Worm (Caenorhabditis elegans) whole organism, L4/young adult: Measurements from ENCODE around the gene calf-1.
"Not testable (repeated sequence)": the region's sequence is repeated elsewhere in the genome, so short reads cannot be mapped to it uniquely, and the experiment has no call there.

ENCODE experiments used
- W03F9.2 ChIP-seq: fragments of 150-350 bp; optimal IDR thresholded peaks from 2 replicates; lab custom pipeline; 2014; ENCODE audit warnings: missing biosample characterization, missing genetic modification characterization
- dao-5 ChIP-seq: sonication (generic microtip); optimal IDR thresholded peaks from 2 replicates; lab custom pipeline; 2016; ENCODE audit warnings: missing genotype, missing genetic modification characterization, moderate library complexity, missing compliant biosample characterization
- him-1 ChIP-seq: sonication (generic microtip); optimal IDR thresholded peaks from 2 replicates; lab custom pipeline; 2016; ENCODE audit warnings: missing genotype, missing genetic modification reagents, missing genetic modification characterization, missing compliant biosample characterization

Gene calf-1

DNA sequence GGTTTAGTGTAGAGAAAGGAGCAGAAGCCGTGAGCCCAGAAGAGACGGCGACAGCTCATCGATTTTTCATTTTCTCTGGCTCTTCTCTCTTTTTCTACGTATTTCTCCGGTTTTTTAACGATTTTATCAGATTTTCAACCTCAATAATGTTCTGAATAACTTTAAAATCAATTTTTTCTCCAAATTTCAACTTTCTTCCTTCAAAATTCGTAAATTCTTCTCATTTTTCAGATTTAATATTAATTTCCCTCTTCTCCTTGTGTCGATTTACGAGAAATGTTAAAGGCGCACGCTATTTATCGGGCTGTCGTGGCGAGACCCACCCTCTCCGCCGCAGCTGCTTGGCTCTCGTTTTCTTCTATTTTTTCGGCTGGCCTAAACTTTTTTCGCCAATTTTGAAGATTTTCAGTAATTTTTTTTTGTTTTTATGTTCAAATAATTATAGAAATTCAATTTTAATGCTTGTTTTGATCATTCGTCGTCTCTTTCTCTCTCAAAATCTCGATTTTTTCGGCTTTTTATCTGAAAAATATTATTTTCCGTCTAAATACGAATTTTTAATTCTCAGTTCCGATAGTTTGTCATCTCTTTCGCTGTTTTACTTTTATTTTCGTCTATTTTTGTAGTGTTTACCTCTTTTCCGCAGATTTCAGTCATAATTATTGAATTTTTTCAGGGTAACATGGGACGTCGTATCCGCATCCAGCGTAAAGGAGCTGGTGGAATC is at the start of gene calf-1, which contains the start of gene rpl-2:
calf-1 (minus strand) TSS at position 77 of the 727 bp plus-strand sequence.
rpl-2 (plus strand) TSS at position 677 of the 727 bp plus-strand sequence.
- TF ChIP-seq W03F9.2 = peak; percentile 33
- no peak for TF ChIP-seq dao-5 (tag; lab: Kevin White, UChicago)
- no peak for TF ChIP-seq him-1 (tag; lab: Kevin White, UChicago)

DNA sequence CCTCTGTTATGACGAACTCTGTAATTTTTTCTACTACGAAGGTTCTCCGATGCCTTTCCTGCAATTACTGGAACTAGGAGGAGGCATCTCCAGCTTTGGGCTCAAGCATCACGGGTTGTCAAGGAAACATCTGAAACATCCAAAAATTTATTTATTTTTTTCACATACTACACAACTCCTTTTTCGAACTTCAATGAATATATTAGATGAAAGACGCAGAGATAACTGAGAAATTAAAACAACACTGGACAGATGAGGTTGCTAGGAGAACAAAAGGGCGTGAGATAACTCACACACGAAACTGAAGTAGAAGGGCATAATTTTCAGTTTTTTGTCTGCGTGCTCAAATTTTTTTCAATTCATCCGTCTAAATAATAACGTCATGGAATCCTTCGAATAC is 48.6 kb upstream of the calf-1 start, which contains the start of gene Y38H6C.13:
Y38H6C.13 (plus strand) TSS at position 301 of the 400 bp plus-strand sequence.
- TF ChIP-seq him-1 (tag; lab: Kevin White, UChicago) = no peak
- TF ChIP-seq W03F9.2 = no peak
- TF ChIP-seq dao-5 (tag; lab: Kevin White, UChicago) = no peak

DNA sequence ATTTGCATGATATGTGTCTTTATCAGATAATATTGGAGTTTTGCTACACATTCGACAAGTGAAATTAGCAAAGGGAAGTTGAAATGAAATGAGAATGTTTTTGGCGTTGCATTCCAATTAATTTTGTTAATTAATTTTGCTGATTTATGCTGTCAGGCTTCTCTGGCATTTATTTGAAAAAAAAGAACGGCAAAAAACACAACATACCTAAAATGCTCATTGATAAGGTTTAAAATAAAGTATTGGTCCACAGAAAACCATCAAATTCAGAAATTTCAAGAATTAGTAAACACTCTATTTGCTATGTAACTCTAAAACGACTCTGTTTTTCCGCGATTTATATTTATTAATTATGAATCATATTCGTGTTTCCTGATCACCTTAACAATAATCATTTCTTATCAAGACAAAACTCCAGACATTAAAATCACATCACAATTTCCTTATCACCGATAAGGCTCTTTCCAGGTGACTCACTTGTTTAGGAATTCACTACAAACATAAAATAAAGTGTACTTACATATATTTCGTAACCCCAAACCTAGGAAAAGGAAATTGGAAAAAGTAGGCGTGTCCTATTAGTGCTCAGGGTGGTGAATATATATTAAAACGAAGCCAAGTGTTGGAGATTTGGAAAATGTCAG is 47.0 kb upstream of the calf-1 start, which contains the start of the genes srh-166 and Y38H6C.24:
srh-166 (minus strand) TSS at position 51 of the 644 bp plus-strand sequence.
Y38H6C.24 (plus strand) TSS at position 620 of the 644 bp plus-strand sequence.
- TF ChIP-seq him-1 (tag; lab: Kevin White, UChicago) = no peak
- TF ChIP-seq dao-5 (tag; lab: Kevin White, UChicago) = no peak
- no peak for TF ChIP-seq W03F9.2

DNA sequence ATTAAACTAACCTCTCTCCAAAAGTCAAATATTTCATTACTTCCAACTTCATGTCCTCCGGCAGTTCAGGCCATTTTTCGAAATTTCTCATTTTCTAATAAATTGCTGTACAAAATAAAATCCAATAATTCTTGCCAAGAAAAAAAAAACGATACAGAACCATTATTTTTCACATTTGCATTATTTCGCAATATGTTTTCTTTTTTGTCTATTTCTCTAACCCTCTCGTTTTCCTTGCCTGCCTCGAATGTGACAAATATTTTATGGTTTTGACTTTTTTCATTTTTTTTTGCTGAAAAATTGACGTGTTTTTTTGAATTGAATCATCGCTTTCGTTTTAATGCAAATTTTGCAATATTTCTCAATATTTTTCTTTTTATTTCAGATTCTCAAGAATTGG is 43.3 kb upstream of the calf-1 start, which contains the start of the genes Y38H6C.9 and fbxa-150:
Y38H6C.9 (minus strand) TSS at position 52 of the 400 bp plus-strand sequence.
fbxa-150 (plus strand) TSS at position 380 of the 400 bp plus-strand sequence.
- TF ChIP-seq him-1 (tag; lab: Kevin White, UChicago) (no peak), dao-5 (tag; lab: Kevin White, UChicago) (no peak), W03F9.2 (no peak)

DNA sequence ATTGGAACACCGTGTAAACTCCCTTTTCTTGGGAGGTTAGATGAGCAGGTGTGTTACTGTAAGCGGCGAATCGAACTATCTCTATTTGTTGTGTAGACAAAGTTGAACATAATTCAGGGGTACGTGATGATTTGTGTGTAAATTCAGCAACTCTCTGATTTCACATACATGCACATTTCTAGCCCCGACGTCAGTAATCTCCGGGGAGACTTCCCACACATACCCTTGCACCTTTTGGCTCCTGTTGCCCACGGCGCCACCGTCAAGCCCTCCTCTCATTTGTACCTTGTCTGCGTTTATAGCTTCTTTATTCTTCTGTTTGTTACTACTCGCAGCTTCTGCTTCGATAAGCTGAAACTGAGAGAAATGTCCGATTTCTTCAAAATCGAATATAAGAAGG is 40.0 kb upstream of the calf-1 start, which contains the start of gene Y38H6C.25:
Y38H6C.25 (plus strand) TSS at position 301 of the 400 bp plus-strand sequence.
- no peak for TF ChIP-seq dao-5 (tag; lab: Kevin White, UChicago)
- TF ChIP-seq him-1 (tag; lab: Kevin White, UChicago) = no peak
- TF ChIP-seq W03F9.2 = no peak

DNA sequence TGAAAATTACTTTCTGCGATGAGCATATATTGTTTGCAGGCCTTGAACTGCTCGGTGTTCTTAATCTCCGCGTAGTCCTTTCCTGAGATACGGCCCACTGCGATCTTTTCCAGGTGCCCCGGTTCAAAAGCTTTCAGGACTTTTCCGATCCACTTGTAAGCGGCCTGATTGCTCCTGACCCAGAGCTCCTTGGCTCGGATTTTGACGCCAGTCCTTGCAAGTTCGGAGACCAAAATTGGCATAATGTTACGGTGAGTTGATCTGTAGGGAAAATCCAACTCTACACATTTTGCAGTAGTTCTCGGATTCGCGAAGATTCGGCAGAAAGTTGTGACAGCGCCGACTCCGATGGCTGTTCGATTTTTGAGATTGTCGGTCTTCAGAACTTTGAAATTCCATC is 38.1 kb upstream of the calf-1 start:
- TF ChIP-seq dao-5 (tag; lab: Kevin White, UChicago) (no peak), W03F9.2 (no peak), him-1 (tag; lab: Kevin White, UChicago) (no peak)

DNA sequence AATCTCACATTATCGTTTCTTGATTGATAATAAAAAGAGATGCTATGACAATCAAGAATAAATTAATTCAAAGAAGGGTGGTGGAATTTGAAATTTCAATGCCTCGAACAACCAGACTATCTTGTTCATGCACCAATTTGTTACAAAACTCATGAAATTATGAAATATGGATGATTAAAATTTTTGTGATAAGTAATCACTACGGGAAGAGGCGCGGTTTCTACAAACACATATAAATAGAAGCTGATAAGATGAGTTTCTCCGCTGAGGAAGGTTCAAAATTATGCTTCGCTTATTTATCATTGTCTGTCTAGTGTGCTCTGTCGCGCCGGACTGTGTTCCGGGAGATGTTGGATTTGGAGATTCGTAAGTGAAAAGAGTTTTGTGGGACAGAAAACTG is 35.6 kb upstream of the calf-1 start:
- no peak for TF ChIP-seq dao-5 (tag; lab: Kevin White, UChicago)
- TF ChIP-seq him-1 (tag; lab: Kevin White, UChicago) = no peak
- TF ChIP-seq W03F9.2 = no peak

DNA sequence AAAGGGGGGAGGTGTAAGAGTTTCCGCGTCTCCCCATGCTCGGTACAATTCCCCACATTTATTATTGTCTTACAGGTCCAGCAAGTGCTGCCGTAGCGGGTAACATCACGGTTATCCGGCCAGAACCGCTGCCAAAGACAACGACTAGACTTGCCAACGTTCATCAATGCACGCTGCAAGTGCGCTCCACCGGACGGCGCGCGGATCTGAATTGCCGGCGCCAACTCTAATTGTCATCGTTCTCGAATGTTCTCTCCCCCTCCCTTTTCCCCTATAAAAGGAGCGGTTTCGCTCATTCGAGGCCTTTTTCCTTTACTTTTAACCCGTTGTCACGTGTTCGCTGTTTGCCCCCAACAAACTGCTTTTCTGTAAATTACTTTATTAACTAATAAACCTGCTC is 34.8 kb upstream of the calf-1 start, which contains the start of gene Y38H6C.8:
Y38H6C.8 (plus strand) TSS at position 301 of the 400 bp plus-strand sequence.
- not testable (repeated sequence) for TF ChIP-seq W03F9.2; dao-5 (tag; lab: Kevin White, UChicago); him-1 (tag; lab: Kevin White, UChicago)

DNA sequence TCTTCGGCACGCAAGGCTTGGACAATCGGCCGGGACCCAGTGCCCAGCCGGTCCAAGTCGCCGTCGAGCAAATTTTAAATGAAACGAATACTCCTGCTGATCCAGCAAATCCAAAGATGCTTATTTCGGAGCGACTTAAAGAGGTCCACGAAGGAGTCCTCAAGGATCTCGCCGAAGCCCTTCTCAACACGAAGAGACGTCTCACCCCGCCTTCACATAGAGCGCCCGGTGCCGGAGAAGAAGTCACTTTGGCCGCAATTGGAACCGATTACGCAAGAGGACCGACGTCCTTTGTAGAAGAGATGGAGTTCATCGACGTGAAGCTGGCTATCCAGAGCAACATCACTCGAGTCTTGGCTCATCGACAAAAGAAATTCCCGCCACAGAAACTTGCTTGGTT is 30.5 kb upstream of the calf-1 start:
- TF ChIP-seq dao-5 (tag; lab: Kevin White, UChicago) (no peak), W03F9.2 (no peak), him-1 (tag; lab: Kevin White, UChicago) (no peak)

DNA sequence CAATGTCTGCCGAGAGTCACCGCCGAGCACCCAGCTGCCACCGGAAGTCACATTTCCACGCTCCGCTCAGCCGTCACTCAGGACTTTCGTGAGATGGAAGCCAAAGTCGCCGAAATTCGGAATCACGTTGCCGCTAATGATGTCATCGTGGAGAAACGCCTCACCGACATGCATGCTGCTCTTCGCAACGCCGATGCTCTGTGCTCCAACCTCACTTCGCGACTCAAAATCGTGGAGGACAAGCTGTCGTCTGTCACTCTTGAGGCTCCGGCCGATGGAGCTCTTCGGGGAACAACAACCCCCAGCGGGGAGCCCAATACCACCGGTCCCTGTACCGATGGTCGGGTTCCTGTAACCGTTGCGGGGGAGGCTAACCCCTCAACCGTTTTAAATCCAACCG is 27.7 kb upstream of the calf-1 start:
- TF ChIP-seq W03F9.2 (no peak), dao-5 (tag; lab: Kevin White, UChicago) (no peak), him-1 (tag; lab: Kevin White, UChicago) (no peak)

DNA sequence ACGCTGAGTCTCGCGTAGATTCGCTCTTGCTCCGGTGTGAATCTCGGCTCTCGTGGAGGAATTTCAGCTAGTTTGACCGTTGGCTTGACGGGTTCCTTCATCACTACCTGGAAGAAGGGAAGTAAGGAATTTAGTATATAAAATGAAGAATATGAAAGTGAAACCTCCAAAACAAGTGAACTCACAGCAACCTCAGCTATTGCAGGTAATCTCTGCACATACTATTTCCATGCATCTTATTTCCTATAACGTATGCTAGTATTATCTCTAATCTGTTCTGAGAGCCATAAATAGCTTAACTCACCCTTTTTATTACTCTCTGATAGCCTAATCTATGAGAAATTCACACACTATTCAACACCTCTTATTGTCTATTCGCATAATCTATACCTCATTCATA is 26.1 kb upstream of the calf-1 start, which contains the start of gene Y38H6C.4:
Y38H6C.4 (minus strand) TSS at position 101 of the 400 bp plus-strand sequence.
- TF ChIP-seq him-1 (tag; lab: Kevin White, UChicago) (no peak), W03F9.2 (no peak), dao-5 (tag; lab: Kevin White, UChicago) (no peak)

DNA sequence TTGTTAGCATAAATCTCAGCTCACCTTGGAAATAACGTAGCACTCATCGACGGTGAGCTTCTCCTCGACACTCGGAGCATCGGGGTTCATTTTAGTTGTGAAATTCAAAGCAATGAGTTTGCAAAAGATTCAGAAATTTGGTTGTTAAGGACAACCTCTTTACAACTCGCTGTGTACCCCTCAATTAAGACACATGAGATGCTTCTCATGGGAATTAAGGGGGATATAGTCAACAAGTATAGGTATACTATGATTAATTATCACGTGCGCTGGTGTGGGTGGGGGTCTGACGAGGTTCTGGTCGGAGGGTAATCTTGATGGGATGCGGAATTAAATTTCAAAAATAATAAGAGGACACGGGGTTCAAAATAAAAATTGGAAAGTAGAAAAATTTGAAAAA is 21.5 kb upstream of the calf-1 start, which contains the start of gene dct-14:
dct-14 (minus strand) TSS at position 101 of the 400 bp plus-strand sequence.
- TF ChIP-seq him-1 (tag; lab: Kevin White, UChicago) = no peak
- no peak for TF ChIP-seq dao-5 (tag; lab: Kevin White, UChicago)
- TF ChIP-seq W03F9.2 = no peak

DNA sequence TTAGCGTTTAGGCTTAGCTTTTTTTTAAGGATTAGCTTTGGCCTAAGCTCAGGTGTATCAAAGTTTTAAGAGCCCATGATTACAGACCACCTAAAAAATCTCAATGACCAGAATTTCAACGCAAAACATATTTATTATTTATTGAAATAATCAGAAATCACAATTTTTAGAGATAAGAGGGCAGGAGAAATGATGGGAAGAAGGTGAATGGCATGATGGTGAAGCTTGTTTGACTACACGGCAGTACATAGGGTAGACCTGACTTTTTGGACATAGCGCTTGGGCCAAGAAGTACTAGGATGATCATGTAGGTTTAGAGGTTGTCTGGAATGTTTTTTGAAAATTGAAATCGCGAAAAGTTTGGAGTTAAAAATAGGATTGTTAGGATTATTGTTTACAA is 20.8 kb upstream of the calf-1 start:
- TF ChIP-seq dao-5 (tag; lab: Kevin White, UChicago) = no peak
- TF ChIP-seq W03F9.2 = no peak
- no peak for TF ChIP-seq him-1 (tag; lab: Kevin White, UChicago)
